Worm (Caenorhabditis elegans) whole organism, L1 larva: Measurements from ENCODE around the gene dsl-1.

Source experiments
- C04F5.9 ChIP-seq: sonication (generic microtip); optimal IDR thresholded peaks from 2 replicates; lab custom pipeline; 2016; ENCODE audit warnings: missing genetic modification characterization, missing compliant biosample characterization
- C16A3.4 ChIP-seq: fragments of 150-350 bp; optimal IDR thresholded peaks from 2 replicates; lab custom pipeline; 2014; ENCODE audit warnings: missing biosample characterization, missing genetic modification characterization
- F16B12.6 ChIP-seq: fragments of 150-350 bp; optimal IDR thresholded peaks from 2 replicates; lab custom pipeline; 2014; ENCODE audit warnings: missing biosample characterization, missing genetic modification characterization
- ama-1 ChIP-seq: fragments of 150-350 bp; optimal IDR thresholded peaks from 2 replicates; lab custom pipeline; 2014
- blmp-1 ChIP-seq: fragments of 150-350 bp; optimal IDR thresholded peaks from 2 replicates; lab custom pipeline; 2014; ENCODE audit warnings: missing biosample characterization, missing genetic modification characterization
- ceh-63 ChIP-seq: fragments of 200-800 bp; sonication (Bioruptor generic); optimal IDR thresholded peaks from 2 replicates; lab custom pipeline; 2018; ENCODE audit warnings: mild to moderate bottlenecking, missing genetic modification characterization, missing compliant biosample characterization
- ceh-8 ChIP-seq: fragments of 200-800 bp; sonication (Bioruptor generic); optimal IDR thresholded peaks from 2 replicates; lab custom pipeline; 2018; ENCODE audit warnings: mild to moderate bottlenecking, missing genetic modification characterization, moderate library complexity, missing compliant biosample characterization
- ceh-88 ChIP-seq: fragments of 200-800 bp; sonication (Bioruptor generic); IDR thresholded peaks from 2 replicates; pipeline ENCODE4 v1.3.6; 2022; ENCODE audit warnings: missing genetic modification characterization, missing compliant biosample characterization
- ceh-90 ChIP-seq: sonication (generic microtip); optimal IDR thresholded peaks from 2 replicates; lab custom pipeline; 2016; ENCODE audit warnings: missing genetic modification characterization, missing compliant biosample characterization
- efl-1 ChIP-seq, 4 experiments: fragments of 150-350 bp; optimal IDR thresholded peaks in 3 of 4; peaks in 1 of 4; 1 replicate in 1 of 4; 2 replicates in 3 of 4; lab custom pipeline; 2014; ENCODE audit warnings: missing biosample characterization in 2 of 4, missing genetic modification characterization in 2 of 4, missing genetic modification reagents in 2 of 4
- efl-3 ChIP-seq: fragments of 200-800 bp; sonication (Bioruptor generic); optimal IDR thresholded peaks from 2 replicates; lab custom pipeline; 2018; ENCODE audit warnings: mild to moderate bottlenecking, missing genetic modification characterization, missing compliant biosample characterization
- elt-2 ChIP-seq: sonication (generic microtip); optimal IDR thresholded peaks from 2 replicates; lab custom pipeline; 2016; ENCODE audit warnings: missing genetic modification characterization, mild to moderate bottlenecking, inconsistent platforms, missing compliant biosample characterization, missing genetic modification reagents
- elt-3 ChIP-seq, 6 experiments: fragments of 150-350 bp in 1 of 6; sonication (generic microtip); optimal IDR thresholded peaks; 2 replicates each; lab custom pipeline; 2017 to 2018; ENCODE audit warnings: missing biosample characterization in 6 of 6, missing genetic modification characterization in 6 of 6, inconsistent platforms in 1 of 6
- fkh-10 ChIP-seq: sonication (generic microtip); optimal IDR thresholded peaks from 2 replicates; lab custom pipeline; 2017; ENCODE audit warnings: missing biosample characterization, missing genetic modification reagents, missing genetic modification characterization
- fos-1 ChIP-seq: fragments of 150-350 bp; optimal IDR thresholded peaks from 2 replicates; lab custom pipeline; 2014; ENCODE audit warnings: missing biosample characterization, missing genetic modification characterization
- isw-1 ChIP-seq: fragments of 200-800 bp; sonication (Bioruptor generic); IDR thresholded peaks from 2 replicates; pipeline ENCODE4 v1.3.6; 2022; ENCODE audit warnings: missing genetic modification characterization, missing compliant biosample characterization
- lin-14 ChIP-seq: fragments of 200-800 bp; sonication (Bioruptor generic); optimal IDR thresholded peaks from 2 replicates; lab custom pipeline; 2018; ENCODE audit warnings: mild to moderate bottlenecking, missing genetic modification characterization, moderate library complexity, missing compliant biosample characterization
- lin-15B ChIP-seq: fragments of 150-350 bp; sonication (generic microtip); optimal IDR thresholded peaks from 3 replicates; lab custom pipeline; 2014; ENCODE audit warnings: missing biosample characterization, missing genetic modification characterization
- lin-35 ChIP-seq, 2 experiments: fragments of 150-350 bp; optimal IDR thresholded peaks; 2 replicates each; lab custom pipeline; 2014; ENCODE audit warnings: missing biosample characterization in 2 of 2, missing genetic modification characterization in 2 of 2, missing genetic modification reagents in 2 of 2
- lin-39 ChIP-seq: fragments of 150-350 bp; optimal IDR thresholded peaks from 2 replicates; lab custom pipeline; 2014; ENCODE audit warnings: missing biosample characterization, missing genetic modification reagents, missing genetic modification characterization
- lsy-2 ChIP-seq, 2 experiments: fragments of 150-350 bp; optimal IDR thresholded peaks; 2 replicates each; lab custom pipeline; 2014; ENCODE audit warnings: missing biosample characterization in 2 of 2, missing genetic modification characterization in 2 of 2
- nhr-12 ChIP-seq: sonication (generic microtip); optimal IDR thresholded peaks from 2 replicates; lab custom pipeline; 2017; ENCODE audit warnings: missing biosample characterization, missing genetic modification characterization
- nhr-20 ChIP-seq: sonication (generic microtip); optimal IDR thresholded peaks from 2 replicates; lab custom pipeline; 2016; ENCODE audit warnings: mild to moderate bottlenecking, missing genetic modification characterization, missing compliant biosample characterization
- nhr-28 ChIP-seq: fragments of 150-350 bp; optimal IDR thresholded peaks from 2 replicates; lab custom pipeline; 2014; ENCODE audit warnings: missing biosample characterization, missing genetic modification characterization
- nhr-47 ChIP-seq: sonication (generic microtip); optimal IDR thresholded peaks from 2 replicates; lab custom pipeline; 2016; ENCODE audit warnings: mild to moderate bottlenecking, missing genetic modification characterization, moderate library complexity, missing compliant biosample characterization
- nhr-85 ChIP-seq: sonication (generic microtip); peaks from one replicate; lab custom pipeline; 2016; ENCODE audit warnings: missing genetic modification characterization, inconsistent platforms, missing compliant biosample characterization
- pax-3 ChIP-seq: fragments of 200-800 bp; sonication (Bioruptor generic); optimal IDR thresholded peaks from 2 replicates; lab custom pipeline; 2018; ENCODE audit warnings: mild to moderate bottlenecking, missing genetic modification characterization, moderate library complexity, missing compliant biosample characterization
- rnt-1 ChIP-seq: sonication (generic microtip); optimal IDR thresholded peaks from 2 replicates; lab custom pipeline; 2016; ENCODE audit warnings: mild to moderate bottlenecking, missing genetic modification characterization, moderate library complexity, missing compliant biosample characterization
- skn-1 ChIP-seq: fragments of 150-350 bp; optimal IDR thresholded peaks from 2 replicates; lab custom pipeline; 2014; ENCODE audit warnings: missing biosample characterization, missing genetic modification characterization
- snpc-4 ChIP-seq: fragments of 150-350 bp; optimal IDR thresholded peaks from 2 replicates; lab custom pipeline; 2014; ENCODE audit warnings: missing biosample characterization, missing genetic modification characterization
- sup-37 ChIP-seq: fragments of 200-800 bp; sonication (Bioruptor generic); optimal IDR thresholded peaks from 2 replicates; lab custom pipeline; 2018; ENCODE audit warnings: mild to moderate bottlenecking, missing genetic modification characterization, missing compliant biosample characterization
- swsn-7 ChIP-seq: sonication (generic microtip); optimal IDR thresholded peaks from 2 replicates; lab custom pipeline; 2016; ENCODE audit warnings: missing genetic modification characterization, missing compliant biosample characterization
- unc-62 ChIP-seq: fragments of 150-350 bp; optimal IDR thresholded peaks from 2 replicates; lab custom pipeline; 2014; ENCODE audit warnings: missing biosample characterization, missing genetic modification reagents, missing genetic modification characterization
- vab-15 ChIP-seq: sonication (generic microtip); optimal IDR thresholded peaks from 2 replicates; lab custom pipeline; 2017; ENCODE audit warnings: missing genotype, mild to moderate bottlenecking, missing genetic modification characterization, missing compliant biosample characterization
- ztf-11 ChIP-seq, 2 experiments: sonication (generic microtip); optimal IDR thresholded peaks; 2 replicates each; lab custom pipeline; 2016 to 2017; ENCODE audit warnings: missing genetic modification characterization in 2 of 2, missing biosample characterization in 1 of 2, missing compliant biosample characterization in 1 of 2

The dsl-1 gene

ce11 chrIV:1212357-1212756 lies 4.5 kb upstream of the dsl-1 start:
- TF ChIP-seq lsy-2 (tag; optimal IDR thresholded peaks at IDR 0.05; lab: Kevin White, UChicago) (no peak), nhr-20 (no peak), lin-14 (peak; percentile 36), lin-35 (GFP tag; optimal IDR thresholded peaks at IDR 0.05; lab: Kevin White, UChicago) (no peak), ceh-90 (tag; lab: Kevin White, UChicago) (no peak), fkh-10 (GFP tag; lab: Kevin White, UChicago) (peak; percentile 1)

- TF ChIP-seq ztf-11 (tag; optimal IDR thresholded peaks at IDR 0.05; lab: Kevin White, UChicago) (no peak), efl-1 (optimal IDR thresholded peaks at IDR 0.05; lab: Kevin White, UChicago) (no peak), efl-1 (GFP tag; optimal IDR thresholded peaks at IDR 0.05 in 1 of 2; lab: Kevin White, UChicago) (peak in 1 of 2 experiments; percentile 27), C16A3.4 (no peak), elt-2 (tag; lab: Kevin White, UChicago) (peak; percentile 42), snpc-4 (tag; lab: Kevin White, UChicago) (peak; percentile 52), lin-15B (tag; lab: Kevin White, UChicago) (no peak)
- TF ChIP-seq, all 84 proteins: peak for 3
Observed at ce11 chrIV:1211902-1212301, 4.0 kb upstream of the dsl-1 start.

- TF ChIP-seq nhr-20 (no peak), ceh-88 (GFP tag; lab: Robert Waterston, UW) (no peak), ceh-8 (GFP tag; lab: Kevin White, UChicago) (no peak), F16B12.6 (tag; lab: Kevin White, UChicago) (no peak), swsn-7 (tag; lab: Kevin White, UChicago) (no peak), ceh-63 (GFP tag; lab: Kevin White, UChicago) (no peak), lin-39 (no peak), rnt-1 (tag; lab: Kevin White, UChicago) (no peak), fos-1 (no peak), ama-1 (lab: Kevin White, UChicago) (no peak)
- TF ChIP-seq, all 84 proteins: peak for 0
Observed at ce11 chrIV:1209813-1210212, 1.9 kb upstream of the dsl-1 start.

- TF ChIP-seq C16A3.4 (no peak), elt-3 (tag; optimal IDR thresholded peaks at IDR 0.05; lab: Kevin White, UChicago) (peak in 1 of 6 experiments; percentile 64), blmp-1 (peak; percentile 50), skn-1 (tag; lab: Kevin White, UChicago) (no peak), isw-1 (GFP tag; lab: Robert Waterston, UW) (no peak)
Observed at ce11 chrIV:1209320-1209719, 1.4 kb upstream of the dsl-1 start.

ce11 chrIV:1204870-1205269 lies 3.0 kb downstream of the dsl-1 start, which contains the start of gene dsl-2:
Gene dsl-2, minus strand, starts transcription at chrIV:1204970.
- TF ChIP-seq nhr-85 (tag; lab: Kevin White, UChicago) (peak; percentile 6), skn-1 (tag; lab: Kevin White, UChicago) (no peak)

ce11 chrIV:1199501-1199900 lies 8.4 kb downstream of the dsl-1 start:
- no peak for TF ChIP-seq blmp-1
- no peak for TF ChIP-seq efl-3
- TF ChIP-seq pax-3: no peak
- no peak for TF ChIP-seq nhr-47 (tag; lab: Kevin White, UChicago)
- no peak for TF ChIP-seq nhr-12 (tag; lab: Kevin White, UChicago)
- no peak for TF ChIP-seq nhr-28 (tag; lab: Kevin White, UChicago)
- TF ChIP-seq C04F5.9 (tag; lab: Kevin White, UChicago): no peak
- no peak for TF ChIP-seq lin-39
- TF ChIP-seq unc-62 (GFP tag; lab: Kevin White, UChicago): no peak
- no peak for TF ChIP-seq sup-37 (GFP tag; lab: Kevin White, UChicago)
- TF ChIP-seq vab-15 (tag; lab: Kevin White, UChicago): no peak
